Worm (Caenorhabditis elegans) whole organism, L3 larva: ENCODE measurements around the gene F15A4.2.

Source experiments
- R02D3.7 ChIP-seq: fragments of 150-350 bp; optimal IDR thresholded peaks from 2 replicates; lab custom pipeline; 2014; ENCODE audit warnings: missing biosample characterization, missing genetic modification characterization
- ZK546.5 ChIP-seq: sonication (generic microtip); optimal IDR thresholded peaks from 2 replicates; lab custom pipeline; 2017; ENCODE audit warnings: missing biosample characterization, missing genetic modification characterization
- ceh-82 ChIP-seq: fragments of 150-350 bp; optimal IDR thresholded peaks from 2 replicates; lab custom pipeline; 2014; ENCODE audit warnings: missing biosample characterization, missing genetic modification characterization
- elt-1 ChIP-seq: fragments of 150-350 bp; optimal IDR thresholded peaks from 2 replicates; lab custom pipeline; 2014; ENCODE audit warnings: missing biosample characterization, missing genetic modification characterization
- nhr-237 ChIP-seq: fragments of 150-350 bp; optimal IDR thresholded peaks from 2 replicates; lab custom pipeline; 2014; ENCODE audit warnings: missing biosample characterization, missing genetic modification characterization
- nhr-77 ChIP-seq: fragments of 150-350 bp; optimal IDR thresholded peaks from 2 replicates; lab custom pipeline; 2014; ENCODE audit warnings: missing biosample characterization, missing genetic modification characterization
- skn-1 ChIP-seq: fragments of 150-350 bp; optimal IDR thresholded peaks from 2 replicates; lab custom pipeline; 2014; ENCODE audit warnings: missing biosample characterization, missing genetic modification characterization
- snpc-4 ChIP-seq: fragments of 150-350 bp; optimal IDR thresholded peaks from 2 replicates; lab custom pipeline; 2014; ENCODE audit warnings: missing biosample characterization, missing genetic modification characterization
- tbx-2 ChIP-seq: sonication (generic microtip); optimal IDR thresholded peaks from 2 replicates; lab custom pipeline; 2016; ENCODE audit warnings: mild to moderate bottlenecking, missing genetic modification characterization, missing compliant biosample characterization
- unc-62 ChIP-seq: fragments of 150-350 bp; sonication (generic microtip); optimal IDR thresholded peaks from 4 replicates; lab custom pipeline; 2014; ENCODE audit warnings: missing biosample characterization, missing genetic modification reagents, missing genetic modification characterization

DNA sequence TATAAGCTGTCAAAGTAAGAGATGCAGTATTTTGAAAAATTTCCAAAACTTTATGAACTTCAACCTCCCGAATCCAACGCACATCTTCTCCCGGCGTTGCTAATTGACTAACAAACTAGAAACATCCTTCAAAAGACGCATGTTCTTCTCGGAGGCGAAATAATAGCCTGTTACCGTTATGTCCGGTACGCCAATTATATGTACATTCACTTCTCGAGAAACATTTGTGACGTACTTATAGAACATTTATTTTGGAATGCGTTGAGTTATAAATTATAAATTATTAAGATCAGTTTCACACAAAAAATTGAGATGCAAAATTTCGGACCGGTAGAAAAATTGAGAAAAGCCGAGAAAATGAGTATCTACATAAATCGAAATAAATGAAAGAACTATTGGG, 34.6 kb downstream of the F15A4.2 start, which contains the start of gene T21B4.3:
- TF ChIP-seq tbx-2 (tag; lab: Kevin White, UChicago) (no peak), skn-1 (tag; lab: Kevin White, UChicago) (no peak), nhr-77 (tag; lab: Kevin White, UChicago) (no peak), R02D3.7 (tag; lab: Kevin White, UChicago) (no peak), snpc-4 (tag; lab: Kevin White, UChicago) (no peak), nhr-237 (tag; lab: Kevin White, UChicago) (no peak), ceh-82 (no peak), elt-1 (no peak), unc-62 (GFP tag; lab: Kevin White, UChicago) (no peak), ZK546.5 (tag; lab: Kevin White, UChicago) (no peak)
